Fruit fly (Drosophila melanogaster) whole organism, embryonic: Measurements from ENCODE around the gene Non3.

Source experiments
- Bdp1 ChIP-seq: fragments of 200-800 bp; sonication (Bioruptor generic); optimal IDR thresholded peaks from 3 replicates; lab custom pipeline; 2016; ENCODE audit warnings: missing biosample characterization, missing genetic modification characterization
- C15 ChIP-seq: fragments of 200-800 bp; sonication (Bioruptor generic); IDR thresholded peaks from 3 replicates; pipeline ENCODE4 v1.3.6; 2022; ENCODE audit warnings: missing biosample characterization, missing genetic modification characterization
- CG10267 ChIP-seq: fragments of 200-800 bp; sonication (Bioruptor generic); optimal IDR thresholded peaks from 2 replicates; lab custom pipeline; 2018; ENCODE audit warnings: missing biosample characterization, mild to moderate bottlenecking, missing genetic modification characterization, moderate library complexity
- CG11093 ChIP-seq: fragments of 200-800 bp; sonication (Bioruptor generic); IDR thresholded peaks from 3 replicates; pipeline ENCODE4 v1.3.6; 2022; ENCODE audit warnings: missing biosample characterization, missing genetic modification characterization
- CG11504 ChIP-seq: fragments of 200-800 bp; sonication (Bioruptor generic); optimal IDR thresholded peaks from 3 replicates; lab custom pipeline; 2019; ENCODE audit warnings: missing biosample characterization, mild to moderate bottlenecking, missing genetic modification characterization, moderate library complexity
- CG11560 ChIP-seq: fragments of 200-800 bp; sonication (Bioruptor generic); IDR thresholded peaks from 3 replicates; pipeline ENCODE4 v1.3.6; 2022; ENCODE audit warnings: missing biosample characterization, missing genetic modification characterization
- CG12155 ChIP-seq: fragments of 200-800 bp; sonication (Bioruptor generic); optimal IDR thresholded peaks from 3 replicates; lab custom pipeline; 2016; ENCODE audit warnings: missing biosample characterization, missing genetic modification characterization
- CG12769 ChIP-seq: fragments of 200-800 bp; sonication (Bioruptor generic); optimal IDR thresholded peaks from 2 replicates; lab custom pipeline; 2019; ENCODE audit warnings: missing biosample characterization, mild to moderate bottlenecking, missing genetic modification characterization, moderate library complexity
- CG12942 ChIP-seq: fragments of 200-800 bp; sonication (Bioruptor generic); optimal IDR thresholded peaks from 3 replicates; lab custom pipeline; 2016; ENCODE audit warnings: missing biosample characterization, missing genetic modification characterization
- CG16815 ChIP-seq: fragments of 200-800 bp; sonication (Bioruptor generic); optimal IDR thresholded peaks from 3 replicates; lab custom pipeline; 2017; ENCODE audit warnings: missing biosample characterization, mild to moderate bottlenecking, missing genetic modification characterization
- CG18262 ChIP-seq: fragments of 200-800 bp; optimal IDR thresholded peaks from 3 replicates; lab custom pipeline; 2019; ENCODE audit warnings: missing biosample characterization, mild to moderate bottlenecking, missing genetic modification characterization, moderate library complexity
- CG1832 ChIP-seq: fragments of 200-800 bp; sonication (Bioruptor generic); optimal IDR thresholded peaks from 2 replicates; lab custom pipeline; 2017; ENCODE audit warnings: missing biosample characterization, mild to moderate bottlenecking, missing genetic modification characterization, inconsistent platforms
- CG3407 ChIP-seq: fragments of 200-800 bp; sonication (Bioruptor generic); optimal IDR thresholded peaks from 2 replicates; lab custom pipeline; 2018; ENCODE audit warnings: missing biosample characterization, mild to moderate bottlenecking, missing genetic modification characterization
- CG34224 ChIP-seq: fragments of 200-800 bp; sonication (Bioruptor generic); IDR thresholded peaks from 3 replicates; pipeline ENCODE4 v1.3.6; 2022; ENCODE audit warnings: missing biosample characterization, missing genetic modification characterization; ENCODE audit not compliant: partially characterized antibody
- CG4282 ChIP-seq: fragments of 200-800 bp; sonication (Bioruptor generic); optimal IDR thresholded peaks from 2 replicates; lab custom pipeline; 2016; ENCODE audit warnings: missing biosample characterization, missing genetic modification characterization
- CG4360 ChIP-seq: fragments of 200-800 bp; sonication (Bioruptor generic); IDR thresholded peaks from 2 replicates; pipeline ENCODE4 v1.3.6; 2022; ENCODE audit warnings: missing biosample characterization, missing genetic modification characterization
- CG4820 ChIP-seq: fragments of 200-800 bp; sonication (Bioruptor generic); optimal IDR thresholded peaks from 3 replicates; lab custom pipeline; 2016; ENCODE audit warnings: missing biosample characterization, missing genetic modification characterization
- CG5245 ChIP-seq: fragments of 200-800 bp; sonication (Bioruptor generic); optimal IDR thresholded peaks from 3 replicates; lab custom pipeline; 2016; ENCODE audit warnings: missing biosample characterization, missing genetic modification characterization
- CG6254 ChIP-seq: fragments of 200-800 bp; sonication (Bioruptor generic); optimal IDR thresholded peaks from 3 replicates; lab custom pipeline; 2017; ENCODE audit warnings: mild to moderate bottlenecking, missing biosample characterization, missing genetic modification reagents, missing genetic modification characterization
- CG6272 ChIP-seq: fragments of 200-800 bp; sonication (Bioruptor generic); IDR thresholded peaks from 2 replicates; pipeline ENCODE4 v1.3.6; 2022; ENCODE audit warnings: missing biosample characterization, missing genetic modification characterization
- CG6854 ChIP-seq: fragments of 200-800 bp; sonication (Bioruptor generic); optimal IDR thresholded peaks from 3 replicates; lab custom pipeline; 2017; ENCODE audit warnings: missing biosample characterization, mild to moderate bottlenecking, missing genetic modification characterization
- CG7556 ChIP-seq: fragments of 200-800 bp; sonication (Bioruptor generic); optimal IDR thresholded peaks from 2 replicates; lab custom pipeline; 2017; ENCODE audit warnings: missing biosample characterization, mild to moderate bottlenecking, missing genetic modification characterization
- CG7839 ChIP-seq: fragments of 200-800 bp; sonication (Bioruptor generic); optimal IDR thresholded peaks from 3 replicates; lab custom pipeline; 2018; ENCODE audit warnings: missing biosample characterization, mild to moderate bottlenecking, missing genetic modification characterization, moderate library complexity
- CG8388 ChIP-seq: fragments of 200-800 bp; sonication (Bioruptor generic); optimal IDR thresholded peaks from 2 replicates; lab custom pipeline; 2019; ENCODE audit warnings: missing biosample characterization, mild to moderate bottlenecking, missing genetic modification characterization, moderate library complexity
- CG9727 ChIP-seq: fragments of 200-800 bp; sonication (Bioruptor generic); optimal IDR thresholded peaks from 3 replicates; lab custom pipeline; 2017; ENCODE audit warnings: missing biosample characterization, mild to moderate bottlenecking, missing genetic modification characterization
- CG9817 ChIP-seq: fragments of 200-800 bp; sonication (Bioruptor generic); optimal IDR thresholded peaks from 2 replicates; lab custom pipeline; 2018; ENCODE audit warnings: missing biosample characterization, mild to moderate bottlenecking, missing genetic modification characterization, moderate library complexity
- D ChIP-seq, 2 experiments: fragments of 200-800 bp in 1 of 2; fragments of >200 bp in 1 of 2; sonication (Bioruptor generic) in 1 of 2; optimal IDR thresholded peaks; 2 replicates in 1 of 2; 3 replicates in 1 of 2; lab custom pipeline; 2017; ENCODE audit warnings: mild to moderate bottlenecking in 1 of 2, missing biosample characterization in 1 of 2, missing genetic modification characterization in 1 of 2, missing genetic modification reagents in 1 of 2
- Deaf1 ChIP-seq: fragments of 200-800 bp; optimal IDR thresholded peaks from 3 replicates; lab custom pipeline; 2019; ENCODE audit warnings: missing biosample characterization, mild to moderate bottlenecking, missing genetic modification characterization, moderate library complexity
- Gug ChIP-seq: fragments of 200-800 bp; sonication (Bioruptor generic); IDR thresholded peaks from 4 replicates; pipeline ENCODE4 v1.3.6; 2022; ENCODE audit warnings: missing biosample characterization, missing genetic modification characterization
- Oli ChIP-seq: fragments of 200-800 bp; sonication (Bioruptor generic); optimal IDR thresholded peaks from 2 replicates; lab custom pipeline; 2018; ENCODE audit warnings: missing biosample characterization, mild to moderate bottlenecking, missing genetic modification characterization, moderate library complexity
- Opbp ChIP-seq: fragments of 200-800 bp; sonication (Bioruptor generic); IDR thresholded peaks from 3 replicates; pipeline ENCODE4 v1.3.6; 2022; ENCODE audit warnings: missing biosample characterization, missing genetic modification characterization; ENCODE audit not compliant: partially characterized antibody
- Vsx1 ChIP-seq: fragments of 200-800 bp; sonication (Bioruptor generic); optimal IDR thresholded peaks from 2 replicates; lab custom pipeline; 2017; ENCODE audit warnings: missing biosample characterization, mild to moderate bottlenecking, missing genetic modification characterization, missing genetic modification reagents
- bsh ChIP-seq, 2 experiments: fragments of 200-800 bp; sonication (Bioruptor generic); optimal IDR thresholded peaks; 2 replicates each; lab custom pipeline; 2017 to 2018; ENCODE audit warnings: mild to moderate bottlenecking in 2 of 2, missing biosample characterization in 2 of 2, missing genetic modification characterization in 2 of 2, moderate library complexity in 1 of 2
- cwo ChIP-seq: fragments of 200-800 bp; sonication (Bioruptor generic); optimal IDR thresholded peaks from 3 replicates; lab custom pipeline; 2017; ENCODE audit warnings: missing biosample characterization, missing genetic modification characterization, mild to moderate bottlenecking, moderate library complexity, missing genetic modification reagents
- dan ChIP-seq: fragments of 200-800 bp; sonication (Bioruptor generic); IDR thresholded peaks from 2 replicates; pipeline ENCODE4 v1.3.6; 2022; ENCODE audit warnings: missing biosample characterization, missing genetic modification characterization
- dimm ChIP-seq: fragments of 200-800 bp; sonication (Bioruptor generic); IDR thresholded peaks from 2 replicates; pipeline ENCODE4 v1.3.6; 2022; ENCODE audit warnings: missing biosample characterization, missing genetic modification characterization
- gsb-n ChIP-seq: fragments of 200-800 bp; sonication (Bioruptor generic); optimal IDR thresholded peaks from 3 replicates; lab custom pipeline; 2018; ENCODE audit warnings: missing biosample characterization, mild to moderate bottlenecking, missing genetic modification characterization
- gt ChIP-seq: fragments of 200-800 bp; sonication (Bioruptor generic); IDR thresholded peaks from 2 replicates; pipeline ENCODE4 v1.3.6; 2022; ENCODE audit warnings: missing biosample characterization, missing genetic modification characterization
- knrl ChIP-seq: fragments of 200-800 bp; sonication (Bioruptor generic); IDR thresholded peaks from 3 replicates; pipeline ENCODE4 v1.3.6; 2022; ENCODE audit warnings: missing biosample characterization, missing genetic modification characterization; ENCODE audit not compliant: partially characterized antibody
- lbe ChIP-seq: fragments of 200-800 bp; sonication (Bioruptor generic); optimal IDR thresholded peaks from 2 replicates; lab custom pipeline; 2016; ENCODE audit warnings: missing biosample characterization, mild to moderate bottlenecking, missing genetic modification characterization
- nmo ChIP-seq: fragments of 200-800 bp; sonication (Bioruptor generic); optimal IDR thresholded peaks from 2 replicates; lab custom pipeline; 2018; ENCODE audit warnings: missing biosample characterization, mild to moderate bottlenecking, missing genetic modification characterization, moderate library complexity
- nom ChIP-seq: fragments of 200-800 bp; sonication (Bioruptor generic); optimal IDR thresholded peaks from 2 replicates; lab custom pipeline; 2017; ENCODE audit warnings: missing biosample characterization, missing genetic modification characterization, mild to moderate bottlenecking, moderate library complexity, missing genetic modification reagents
- oc ChIP-seq: fragments of 200-800 bp; sonication (Bioruptor generic); optimal IDR thresholded peaks from 2 replicates; lab custom pipeline; 2018; ENCODE audit warnings: missing biosample characterization, mild to moderate bottlenecking, missing genetic modification characterization, moderate library complexity
- pum ChIP-seq: fragments of 200-800 bp; sonication (Bioruptor generic); optimal IDR thresholded peaks from 2 replicates; lab custom pipeline; 2016; ENCODE audit warnings: missing biosample characterization, missing genetic modification characterization
- sc ChIP-seq, 3 experiments: fragments of >200 bp in 2 of 3; fragments of 200-800 bp in 1 of 3; sonication (Bioruptor generic) in 1 of 3; optimal IDR thresholded peaks; 2 replicates in 2 of 3; 3 replicates in 1 of 3; lab custom pipeline; 2017; ENCODE audit warnings: mild to moderate bottlenecking in 1 of 3, missing biosample characterization in 1 of 3, missing genetic modification characterization in 1 of 3, missing genetic modification reagents in 1 of 3
- sima ChIP-seq: fragments of 200-800 bp; sonication (Bioruptor generic); optimal IDR thresholded peaks from 2 replicates; lab custom pipeline; 2016; ENCODE audit warnings: missing biosample characterization, missing genetic modification characterization
- zfh2 ChIP-seq: fragments of 200-800 bp; sonication (Bioruptor generic); optimal IDR thresholded peaks from 2 replicates; lab custom pipeline; 2016; ENCODE audit warnings: missing biosample characterization, missing genetic modification characterization

Gene Non3

DNA sequence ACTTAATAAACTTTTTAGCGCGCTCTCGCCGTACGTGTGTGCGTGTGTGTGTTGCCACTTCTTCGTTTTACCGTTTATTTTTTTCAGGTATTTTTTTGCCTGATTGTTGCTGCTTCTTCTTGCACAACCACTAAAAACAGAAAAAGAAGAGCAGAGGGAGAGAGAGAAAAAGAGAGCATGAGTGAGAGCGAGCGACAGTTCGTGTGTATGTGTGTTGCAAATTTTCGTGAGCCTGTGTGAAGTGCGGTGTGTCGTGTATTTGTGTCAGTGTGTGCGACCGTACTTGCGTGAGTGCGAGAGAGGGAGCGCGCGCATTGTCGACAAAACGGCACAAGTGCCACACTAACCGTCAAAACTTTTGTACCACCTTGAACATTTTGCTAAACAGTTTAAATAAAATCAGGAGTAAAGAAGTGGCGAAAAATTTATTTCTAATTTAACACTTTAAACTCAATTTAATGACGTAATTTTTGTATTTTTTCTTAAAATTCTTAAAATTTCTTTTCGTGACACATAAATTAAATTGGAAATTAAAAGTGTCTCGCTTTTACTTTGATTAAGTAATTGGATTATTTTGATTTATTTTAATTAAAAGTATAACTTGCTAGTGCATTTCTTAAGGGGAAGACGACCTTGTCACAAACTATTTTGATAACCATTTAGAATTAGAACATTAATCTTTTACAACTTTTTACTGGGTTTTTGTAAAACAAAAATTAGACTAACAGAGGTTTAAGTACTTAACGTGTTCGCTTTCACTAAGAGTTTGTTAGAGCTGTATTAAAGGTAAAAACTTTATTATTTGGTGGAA is 26.3 kb upstream of the Non3 start (continued):
- TF ChIP-seq CG6272 (GFP tag; lab: Robert Waterston, UW): peak; percentile 9; the same call in 1 of the 2 replicates
- TF ChIP-seq CG8388 (GFP tag; lab: Kevin White, UChicago): peak; percentile 100
- TF ChIP-seq CG6254 (GFP tag; lab: Kevin White, UChicago): no peak
- TF ChIP-seq CG11560 (tag; lab: Robert Waterston, UW): no peak
- TF ChIP-seq gt: no peak
- TF ChIP-seq pum (GFP tag; lab: Kevin White, UChicago): peak; percentile 41
- no peak for TF ChIP-seq sima (GFP tag; lab: Kevin White, UChicago)
- no peak for TF ChIP-seq Bdp1
- TF ChIP-seq CG11504: peak; percentile 77
- TF ChIP-seq gsb-n: peak; percentile 50
- TF ChIP-seq CG10267 (tag; lab: Kevin White, UChicago): peak; percentile 55
- peak; percentile 80 for TF ChIP-seq CG9727
- no peak for TF ChIP-seq CG4820 (GFP tag; lab: Kevin White, UChicago)
- TF ChIP-seq CG12942 (GFP tag; lab: Kevin White, UChicago): peak; percentile 15
- TF ChIP-seq Opbp: no peak
- peak; percentile 61 for TF ChIP-seq CG7839 (tag; lab: Kevin White, UChicago)
- no peak for TF ChIP-seq CG34224 (GFP tag; lab: Robert Waterston, UW)
- no peak for TF ChIP-seq Gug (GFP tag; lab: Robert Waterston, UW)
- no peak for TF ChIP-seq CG4360 (GFP tag; lab: Robert Waterston, UW)
- TF ChIP-seq CG1832 (GFP tag; lab: Kevin White, UChicago): peak; percentile 65
- peak; percentile 97 for TF ChIP-seq nom (GFP tag; lab: Kevin White, UChicago)
- no peak for TF ChIP-seq D (optimal IDR thresholded peaks at IDR 0.05; lab: Kevin White, UChicago)
- peak; percentile 26 for TF ChIP-seq D (GFP tag; optimal IDR thresholded peaks at IDR 0.05; lab: Kevin White, UChicago)
- TF ChIP-seq CG4282: no peak
- TF ChIP-seq sc (optimal IDR thresholded peaks at IDR 0.05; lab: Kevin White, UChicago): no peak
- TF ChIP-seq sc (GFP tag; optimal IDR thresholded peaks at IDR 0.05; lab: Kevin White, UChicago): peak; percentile 6
- peak; percentile 66 for TF ChIP-seq CG16815 (GFP tag; lab: Kevin White, UChicago)
- TF ChIP-seq C15 (GFP tag; lab: Robert Waterston, UW): no peak
- TF ChIP-seq dan (GFP tag; lab: Robert Waterston, UW): no peak
- no peak for TF ChIP-seq knrl (GFP tag; lab: Robert Waterston, UW)
- peak; percentile 84 for TF ChIP-seq CG7556 (GFP tag; lab: Kevin White, UChicago)
- TF ChIP-seq CG11093: peak; percentile 37; the same call in 2 of the 3 replicates
- peak; percentile 76 for TF ChIP-seq nmo
- peak; percentile 41 for TF ChIP-seq CG6854 (GFP tag; lab: Kevin White, UChicago)
- TF ChIP-seq cwo (GFP tag; lab: Kevin White, UChicago): peak; percentile 51
- TF ChIP-seq zfh2 (GFP tag; lab: Kevin White, UChicago): no peak
- TF ChIP-seq Vsx1 (GFP tag; lab: Kevin White, UChicago): no peak
- peak; percentile 58 for TF ChIP-seq Deaf1 (tag; lab: Kevin White, UChicago)
- TF ChIP-seq CG18262 (tag; lab: Kevin White, UChicago): peak; percentile 79
- TF ChIP-seq lbe (GFP tag; lab: Kevin White, UChicago): peak; percentile 86
- TF ChIP-seq oc (tag; lab: Kevin White, UChicago): peak; percentile 58
- peak; percentile 77 for TF ChIP-seq Oli (tag; lab: Kevin White, UChicago)
- peak; percentile 50 for TF ChIP-seq CG9817
- TF ChIP-seq CG12769 (tag; lab: Kevin White, UChicago): peak; percentile 62
- no peak for TF ChIP-seq CG5245 (GFP tag; lab: Kevin White, UChicago)
- peak; percentile 26 for TF ChIP-seq CG3407 (GFP tag; lab: Kevin White, UChicago)
- TF ChIP-seq dimm (GFP tag; lab: Robert Waterston, UW): no peak
- TF ChIP-seq bsh (GFP tag; optimal IDR thresholded peaks at IDR 0.05; lab: Kevin White, UChicago): peak; percentile 67 to 93
- TF ChIP-seq CG12155 (GFP tag; lab: Kevin White, UChicago): peak; percentile 41
